Fruit fly (Drosophila melanogaster) whole organism, adult: Measurements from ENCODE around the gene pyx.

Source experiments
- CG11617 ChIP-seq: fragments of 200-800 bp; sonication (Bioruptor generic); optimal IDR thresholded peaks from 2 replicates; lab custom pipeline; 2017; ENCODE audit warnings: mild to moderate bottlenecking, missing biosample characterization, missing genetic modification reagents, missing genetic modification characterization
- CG7045 ChIP-seq: fragments of 200-800 bp; sonication (Bioruptor generic); optimal IDR thresholded peaks from 2 replicates; lab custom pipeline; 2017; ENCODE audit warnings: missing biosample characterization, mild to moderate bottlenecking, missing genetic modification characterization
- bab1 ChIP-seq: fragments of 200-800 bp; sonication (Bioruptor generic); optimal IDR thresholded peaks from 3 replicates; lab custom pipeline; 2019; ENCODE audit warnings: missing biosample characterization, mild to moderate bottlenecking, missing genetic modification characterization, moderate library complexity
- pad ChIP-seq: fragments of 200-800 bp; sonication (Bioruptor generic); optimal IDR thresholded peaks from 3 replicates; lab custom pipeline; 2017; ENCODE audit warnings: missing biosample characterization, missing genetic modification characterization, mild to moderate bottlenecking, moderate library complexity, missing genetic modification reagents
- tj ChIP-seq: fragments of 200-800 bp; sonication (Bioruptor generic); optimal IDR thresholded peaks from 3 replicates; lab custom pipeline; 2017; ENCODE audit warnings: missing biosample characterization, mild to moderate bottlenecking, missing genetic modification characterization, moderate library complexity

DNA sequence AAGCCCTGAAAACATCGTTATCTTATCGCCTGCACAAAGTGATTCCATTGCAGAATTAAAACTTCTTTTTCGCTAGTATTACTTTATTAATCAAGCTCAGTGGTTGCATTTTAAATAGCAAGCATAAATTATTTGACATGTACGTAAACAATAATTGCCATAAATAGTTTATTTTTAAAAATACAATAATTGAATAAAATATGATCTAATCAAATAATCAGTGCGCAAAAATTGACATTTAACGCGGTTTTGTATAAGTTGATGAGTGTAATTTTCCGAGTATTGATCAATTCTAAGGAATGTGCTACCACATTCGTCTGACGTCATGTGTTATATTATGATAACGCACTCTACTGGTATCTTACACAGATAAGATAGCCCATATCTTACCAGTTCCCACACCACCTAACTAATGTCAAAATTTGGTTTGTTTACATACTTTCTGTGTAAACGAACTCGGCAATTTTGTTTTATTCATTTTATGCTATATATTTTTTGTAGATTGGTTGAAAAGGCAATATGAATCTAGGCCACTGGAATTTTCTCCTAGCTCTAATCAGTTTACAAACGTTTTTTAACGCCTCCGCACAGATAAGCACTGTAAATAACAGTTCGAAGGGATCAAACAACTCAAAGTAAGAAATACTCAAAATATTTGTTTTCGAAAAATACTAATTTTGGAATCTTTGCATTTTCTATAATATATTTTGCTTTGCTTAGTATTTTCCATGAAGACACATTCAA, 24.8 kb upstream of the pyx start, which contains the start of gene mthl14:
- TF ChIP-seq CG7045 (GFP tag; lab: Kevin White, UChicago) (no peak), CG11617 (no peak), bab1 (no peak), pad (GFP tag; lab: Kevin White, UChicago) (no peak), tj (no peak)
